Fruit fly (Drosophila melanogaster) whole organism, embryonic: ENCODE data around the gene bol.
A peak's percentile ranks its signal among the peaks of the same experiment; 100 is the strongest.

Experiments
- Atf3 ChIP-seq: fragments of 200-800 bp; sonication (Bioruptor generic); optimal IDR thresholded peaks from 3 replicates; lab custom pipeline; 2016; ENCODE audit warnings: missing biosample characterization, missing genetic modification characterization
- Awh ChIP-seq: fragments of 200-800 bp; sonication (Bioruptor generic); IDR thresholded peaks from 2 replicates; pipeline ENCODE4, ENCODE4 v1.3.6; 2022; ENCODE audit warnings: missing biosample characterization, missing genetic modification characterization
- CG10267 ChIP-seq: fragments of 200-800 bp; sonication (Bioruptor generic); optimal IDR thresholded peaks from 2 replicates; lab custom pipeline; 2018; ENCODE audit warnings: missing biosample characterization, mild to moderate bottlenecking, missing genetic modification characterization, moderate library complexity
- CG12299 ChIP-seq: fragments of 200-800 bp; sonication (Bioruptor generic); optimal IDR thresholded peaks from 2 replicates; lab custom pipeline; 2018; ENCODE audit warnings: missing biosample characterization, mild to moderate bottlenecking, missing genetic modification characterization
- CG12391 ChIP-seq: fragments of 200-800 bp; sonication (Bioruptor generic); optimal IDR thresholded peaks from 3 replicates; lab custom pipeline; 2018; ENCODE audit warnings: missing biosample characterization, mild to moderate bottlenecking, missing genetic modification characterization, moderate library complexity
- CG15073 ChIP-seq: fragments of 200-800 bp; sonication (Bioruptor generic); optimal IDR thresholded peaks from 2 replicates; lab custom pipeline; 2016; ENCODE audit warnings: missing biosample characterization, missing genetic modification characterization
- CG16815 ChIP-seq: fragments of 200-800 bp; sonication (Bioruptor generic); optimal IDR thresholded peaks from 3 replicates; lab custom pipeline; 2017; ENCODE audit warnings: missing biosample characterization, mild to moderate bottlenecking, missing genetic modification characterization
- CG17912 ChIP-seq: fragments of 200-800 bp; sonication (Bioruptor generic); optimal IDR thresholded peaks from 2 replicates; lab custom pipeline; 2018; ENCODE audit warnings: missing biosample characterization, mild to moderate bottlenecking, missing genetic modification characterization
- CG2199 ChIP-seq: fragments of 200-800 bp; sonication (Bioruptor generic); IDR thresholded peaks from 3 replicates; pipeline ENCODE4 v1.3.6; 2022; ENCODE audit warnings: missing biosample characterization, missing genetic modification characterization
- CG2712 ChIP-seq: fragments of 200-800 bp; optimal IDR thresholded peaks from 3 replicates; lab custom pipeline; 2019; ENCODE audit warnings: missing biosample characterization, mild to moderate bottlenecking, missing genetic modification characterization, moderate library complexity
- CG34422 ChIP-seq: fragments of 200-800 bp; sonication (Bioruptor generic); IDR thresholded peaks from 3 replicates; pipeline ENCODE4 v1.3.6; 2022; ENCODE audit warnings: missing biosample characterization, missing genetic modification characterization
- CG42726 ChIP-seq: fragments of 200-800 bp; sonication (Bioruptor generic); IDR thresholded peaks from 2 replicates; pipeline ENCODE4 v1.3.6; 2022; ENCODE audit warnings: missing biosample characterization, missing genetic modification characterization; ENCODE audit not compliant: partially characterized antibody
- CG6813 ChIP-seq: fragments of 200-800 bp; sonication (Bioruptor generic); optimal IDR thresholded peaks from 2 replicates; lab custom pipeline; 2017; ENCODE audit warnings: missing biosample characterization, missing genetic modification characterization, mild to moderate bottlenecking, moderate library complexity, missing genetic modification reagents
- CG6854 ChIP-seq: fragments of 200-800 bp; sonication (Bioruptor generic); optimal IDR thresholded peaks from 3 replicates; lab custom pipeline; 2017; ENCODE audit warnings: missing biosample characterization, mild to moderate bottlenecking, missing genetic modification characterization
- CG7271 ChIP-seq: fragments of 200-800 bp; sonication (Bioruptor generic); optimal IDR thresholded peaks from 2 replicates; lab custom pipeline; 2018; ENCODE audit warnings: missing biosample characterization, mild to moderate bottlenecking, missing genetic modification characterization, moderate library complexity
- CG7928 ChIP-seq: fragments of 200-800 bp; sonication (Bioruptor generic); optimal IDR thresholded peaks from 2 replicates; lab custom pipeline; 2017; ENCODE audit warnings: missing biosample characterization, mild to moderate bottlenecking, missing genetic modification characterization
- CG7987 ChIP-seq: fragments of 200-800 bp; sonication (Bioruptor generic); optimal IDR thresholded peaks from 2 replicates; lab custom pipeline; 2018; ENCODE audit warnings: missing biosample characterization, mild to moderate bottlenecking, missing genetic modification characterization, moderate library complexity
- CG9876 ChIP-seq: fragments of 200-800 bp; sonication (Bioruptor generic); optimal IDR thresholded peaks from 2 replicates; lab custom pipeline; 2016; ENCODE audit warnings: missing biosample characterization, missing genetic modification characterization
- CHES-1-like ChIP-seq: fragments of 200-800 bp; sonication (Bioruptor generic); optimal IDR thresholded peaks from 2 replicates; lab custom pipeline; 2016; ENCODE audit warnings: missing biosample characterization, missing genetic modification characterization
- Hand ChIP-seq: fragments of 200-800 bp; sonication (Bioruptor generic); optimal IDR thresholded peaks from 2 replicates; lab custom pipeline; 2017; ENCODE audit warnings: mild to moderate bottlenecking, missing biosample characterization, missing genetic modification reagents, missing genetic modification characterization
- HmgD ChIP-seq: fragments of 200-800 bp; sonication (Bioruptor generic); optimal IDR thresholded peaks from 3 replicates; lab custom pipeline; 2016; ENCODE audit warnings: missing biosample characterization, missing genetic modification characterization
- Hsf ChIP-seq: fragments of 200-800 bp; sonication (Bioruptor generic); optimal IDR thresholded peaks from 3 replicates; lab custom pipeline; 2016; ENCODE audit warnings: missing biosample characterization, missing genetic modification characterization
- Max ChIP-seq: fragments of 200-800 bp; sonication (Bioruptor generic); optimal IDR thresholded peaks from 2 replicates; lab custom pipeline; 2016; ENCODE audit warnings: missing biosample characterization, mild to moderate bottlenecking, missing genetic modification characterization
- Mrtf ChIP-seq: fragments of 200-800 bp; sonication (Bioruptor generic); IDR thresholded peaks from 3 replicates; pipeline ENCODE4 v1.3.6; 2022; ENCODE audit warnings: missing biosample characterization, missing genetic modification characterization
- Optix ChIP-seq: fragments of 200-800 bp; sonication (Bioruptor generic); IDR thresholded peaks from 3 replicates; pipeline ENCODE4 v1.3.6; 2022; ENCODE audit warnings: missing biosample characterization, missing genetic modification characterization
- Sin3A ChIP-seq: fragments of >200 bp; optimal IDR thresholded peaks from 2 replicates; lab custom pipeline; 2018
- Six4 ChIP-seq: fragments of 200-800 bp; sonication (Bioruptor generic); optimal IDR thresholded peaks from 2 replicates; lab custom pipeline; 2016; ENCODE audit warnings: missing biosample characterization, missing genetic modification characterization
- Sox102F ChIP-seq: fragments of 200-800 bp; sonication (Bioruptor generic); optimal IDR thresholded peaks from 2 replicates; lab custom pipeline; 2018; ENCODE audit warnings: missing biosample characterization, mild to moderate bottlenecking, missing genetic modification characterization, moderate library complexity
- Taf1 ChIP-seq: fragments of 200-800 bp; sonication (Bioruptor generic); IDR thresholded peaks from 2 replicates; pipeline ENCODE4 v1.3.6; 2022; ENCODE audit warnings: missing biosample characterization, missing genetic modification characterization
- Tbp ChIP-seq: fragments of >200 bp; optimal IDR thresholded peaks from 2 replicates; lab custom pipeline; 2018; ENCODE audit warnings: missing biosample characterization, missing genetic modification characterization
- Trl ChIP-seq, 3 experiments: fragments of >200 bp in 2 of 3; fragments of 200-800 bp in 1 of 3; sonication (Bioruptor generic) in 1 of 3; optimal IDR thresholded peaks; 2 replicates in 1 of 3; 3 replicates in 2 of 3; lab custom pipeline; 2016 to 2017; ENCODE audit warnings: missing biosample characterization in 1 of 3, missing genetic modification characterization in 1 of 3
- Vsx1 ChIP-seq: fragments of 200-800 bp; sonication (Bioruptor generic); optimal IDR thresholded peaks from 2 replicates; lab custom pipeline; 2017; ENCODE audit warnings: missing biosample characterization, mild to moderate bottlenecking, missing genetic modification characterization, missing genetic modification reagents
- ase ChIP-seq: fragments of 200-800 bp; sonication (Bioruptor generic); IDR thresholded peaks from 3 replicates; pipeline ENCODE4 v1.3.6; 2022; ENCODE audit warnings: missing biosample characterization, missing genetic modification characterization
- bcd ChIP-seq: fragments of 200-800 bp; sonication (Bioruptor generic); optimal IDR thresholded peaks from 2 replicates; lab custom pipeline; 2017; ENCODE audit warnings: missing biosample characterization, mild to moderate bottlenecking, missing genetic modification characterization
- bowl ChIP-seq: fragments of 200-800 bp; sonication (Bioruptor generic); IDR thresholded peaks from 2 replicates; pipeline ENCODE4 v1.3.6; 2022; ENCODE audit warnings: missing biosample characterization, missing genetic modification characterization
- bsh ChIP-seq, 2 experiments: fragments of 200-800 bp; sonication (Bioruptor generic); optimal IDR thresholded peaks; 2 replicates each; lab custom pipeline; 2017 to 2018; ENCODE audit warnings: mild to moderate bottlenecking in 2 of 2, missing biosample characterization in 2 of 2, missing genetic modification characterization in 2 of 2, moderate library complexity in 1 of 2
- ftz-f1 ChIP-seq: fragments of 200-800 bp; sonication (Bioruptor generic); optimal IDR thresholded peaks from 2 replicates; lab custom pipeline; 2016; ENCODE audit warnings: missing biosample characterization, missing genetic modification characterization
- her ChIP-seq: fragments of 200-800 bp; sonication (Bioruptor generic); optimal IDR thresholded peaks from 2 replicates; lab custom pipeline; 2016; ENCODE audit warnings: missing biosample characterization, missing genetic modification characterization
- ind ChIP-seq: fragments of 200-800 bp; sonication (Bioruptor generic); optimal IDR thresholded peaks from 3 replicates; lab custom pipeline; 2016; ENCODE audit warnings: missing biosample characterization, missing genetic modification characterization
- ken ChIP-seq: fragments of 200-800 bp; sonication (Bioruptor generic); IDR thresholded peaks from 3 replicates; pipeline ENCODE4 v1.3.6; 2022; ENCODE audit warnings: missing biosample characterization, missing genetic modification characterization
- klu ChIP-seq: fragments of 200-800 bp; sonication (Bioruptor generic); IDR thresholded peaks from 2 replicates; pipeline ENCODE4 v1.3.6; 2022; ENCODE audit warnings: missing biosample characterization, missing genetic modification characterization
- lov ChIP-seq, 2 experiments: fragments of 200-800 bp in 1 of 2; fragments of >200 bp in 1 of 2; sonication (Bioruptor generic) in 1 of 2; IDR thresholded peaks in 1 of 2; optimal IDR thresholded peaks in 1 of 2; 2 replicates in 1 of 2; 3 replicates in 1 of 2; pipeline versions ENCODE4 v1.3.6 to Lab custom; 2017 to 2022; ENCODE audit warnings: missing biosample characterization in 1 of 2, missing genetic modification characterization in 1 of 2
- nerfin-2 ChIP-seq: fragments of 200-800 bp; sonication (Bioruptor generic); IDR thresholded peaks from 2 replicates; pipeline ENCODE4 v1.3.6; 2022; ENCODE audit warnings: missing biosample characterization, missing genetic modification characterization; ENCODE audit not compliant: partially characterized antibody
- pros ChIP-seq: fragments of 200-800 bp; sonication (Bioruptor generic); optimal IDR thresholded peaks from 3 replicates; lab custom pipeline; 2019; ENCODE audit warnings: missing biosample characterization, mild to moderate bottlenecking, missing genetic modification characterization, moderate library complexity
- shn ChIP-seq: fragments of 200-800 bp; sonication (Bioruptor generic); optimal IDR thresholded peaks from 3 replicates; lab custom pipeline; 2016; ENCODE audit warnings: missing biosample characterization, missing genetic modification characterization
- slbo ChIP-seq: fragments of 200-800 bp; sonication (Bioruptor generic); IDR thresholded peaks from 2 replicates; pipeline ENCODE4 v1.3.6; 2022; ENCODE audit warnings: missing biosample characterization, missing genetic modification characterization
- ttk ChIP-seq: fragments of 200-800 bp; sonication (Bioruptor generic); IDR thresholded peaks from 2 replicates; pipeline ENCODE4 v2.1.2; 2022; ENCODE audit warnings: missing biosample characterization, missing genetic modification characterization
- vnd ChIP-seq: fragments of 200-800 bp; sonication (Bioruptor generic); IDR thresholded peaks from 3 replicates; pipeline ENCODE4 v1.3.6; 2022; ENCODE audit warnings: missing biosample characterization, missing genetic modification characterization; ENCODE audit not compliant: partially characterized antibody
- zen ChIP-seq: fragments of 200-800 bp; sonication (Bioruptor generic); optimal IDR thresholded peaks from 3 replicates; lab custom pipeline; 2018; ENCODE audit warnings: missing biosample characterization, mild to moderate bottlenecking, missing genetic modification characterization, moderate library complexity

bol gene

dm6 chr3L:9072731-9073385 is 61.3 kb downstream of the bol start, which contains the start of the genes CG4911 and CG4942 (continued):
- TF ChIP-seq CG9876 (GFP tag; lab: Kevin White, UChicago) (peak; percentile 60), CG12299 (tag; lab: Kevin White, UChicago) (no peak), Taf1 (peak; percentile 37; the same call in 1 of the 2 replicates), Vsx1 (GFP tag; lab: Kevin White, UChicago) (no peak), nerfin-2 (GFP tag; lab: Robert Waterston, UW) (no peak), CG15073 (no peak), Max (GFP tag; lab: Kevin White, UChicago) (peak; percentile 74), Awh (GFP tag; lab: Robert Waterston, UW) (no peak), slbo (GFP tag; lab: Robert Waterston, UW) (peak; percentile 86), CG42726 (GFP tag; lab: Robert Waterston, UW) (no peak), CG2712 (peak; percentile 76), Trl (optimal IDR thresholded peaks at IDR 0.05; lab: Kevin White, UChicago) (no peak), Trl (GFP tag; optimal IDR thresholded peaks at IDR 0.05; lab: Kevin White, UChicago) (peak; percentile 61), bowl (GFP tag; lab: Robert Waterston, UW) (no peak), CHES-1-like (GFP tag; lab: Kevin White, UChicago) (peak; percentile 82), Six4 (peak; percentile 35), ttk (GFP tag; lab: Robert Waterston, UW) (peak; percentile 49), ftz-f1 (GFP tag; lab: Kevin White, UChicago) (peak; percentile 67), Mrtf (GFP tag; lab: Robert Waterston, UW) (peak; percentile 59; the same call in 1 of the 3 replicates), bcd (GFP tag; lab: Kevin White, UChicago) (peak; percentile 71), CG7271 (tag; lab: Kevin White, UChicago) (no peak), her (no peak), ase (peak; percentile 65; the same call in 2 of the 3 replicates), pros (GFP tag; lab: Kevin White, UChicago) (no peak), CG2199 (no peak), CG12391 (peak; percentile 87), CG6854 (GFP tag; lab: Kevin White, UChicago) (no peak), Atf3 (GFP tag; lab: Kevin White, UChicago) (peak; percentile 43), CG34422 (GFP tag; lab: Robert Waterston, UW) (peak; percentile 42), lov (optimal IDR thresholded peaks at IDR 0.05; lab: Kevin White, UChicago) (no peak), lov (GFP tag; IDR thresholded peaks at IDR 0.05; lab: Robert Waterston, UW) (no peak), CG7928 (GFP tag; lab: Kevin White, UChicago) (no peak), shn (peak; percentile 62), ken (GFP tag; lab: Robert Waterston, UW) (peak; percentile 45; the same call in 2 of the 3 replicates), HmgD (peak; percentile 32), CG10267 (tag; lab: Kevin White, UChicago) (peak; percentile 41), vnd (GFP tag; lab: Robert Waterston, UW) (no peak), klu (GFP tag; lab: Robert Waterston, UW) (peak; percentile 53; the same call in 1 of the 2 replicates), Tbp (GFP tag; lab: Kevin White, UChicago) (peak; percentile 58), CG16815 (GFP tag; lab: Kevin White, UChicago) (peak; percentile 69), CG7987 (GFP tag; lab: Kevin White, UChicago) (no peak), Hsf (GFP tag; lab: Kevin White, UChicago) (peak; percentile 85), ind (GFP tag; lab: Kevin White, UChicago) (peak; percentile 73), CG6813 (GFP tag; lab: Kevin White, UChicago) (no peak), Sox102F (GFP tag; lab: Kevin White, UChicago) (peak; percentile 75), CG17912 (GFP tag; lab: Kevin White, UChicago) (no peak), bsh (GFP tag; optimal IDR thresholded peaks at IDR 0.05; lab: Kevin White, UChicago) (peak in 1 of 2 experiments; percentile 57), Optix (no peak), Hand (GFP tag; lab: Kevin White, UChicago) (no peak), zen (tag; lab: Kevin White, UChicago) (peak; percentile 63), Sin3A (lab: Kevin White, UChicago) (peak; percentile 82)
